Worm (Caenorhabditis elegans) whole organism, L4 larva: ENCODE measurements around the gene clec-140.

Source experiments
- F10B5.3 ChIP-seq: sonication (generic microtip); optimal IDR thresholded peaks from 2 replicates; lab custom pipeline; 2016; ENCODE audit warnings: mild to moderate bottlenecking, missing genetic modification characterization, missing compliant biosample characterization
- F37D6.2 ChIP-seq: sonication (generic microtip); optimal IDR thresholded peaks from 2 replicates; lab custom pipeline; 2016; ENCODE audit warnings: mild to moderate bottlenecking, missing genetic modification characterization, missing compliant biosample characterization
- F49E8.2 ChIP-seq: sonication (generic microtip); optimal IDR thresholded peaks from 2 replicates; lab custom pipeline; 2016; ENCODE audit warnings: missing compliant biosample characterization, mild to moderate bottlenecking, missing genetic modification characterization, borderline replicate concordance
- ZK337.2 ChIP-seq: fragments of 200-800 bp; sonication (Bioruptor generic); IDR thresholded peaks from 2 replicates; pipeline ENCODE4 v1.3.6; 2022; ENCODE audit warnings: missing genetic modification reagents, missing genetic modification characterization, missing compliant biosample characterization
- ZK546.5 ChIP-seq, 2 experiments: sonication (generic microtip); optimal IDR thresholded peaks; 2 replicates each; lab custom pipeline; 2017; ENCODE audit warnings: missing biosample characterization in 2 of 2, missing genetic modification characterization in 2 of 2
- ceh-28 ChIP-seq: fragments of 150-350 bp; optimal IDR thresholded peaks from 2 replicates; lab custom pipeline; 2014; ENCODE audit warnings: missing biosample characterization, missing genetic modification reagents, missing genetic modification characterization
- ceh-44 ChIP-seq: fragments of 200-800 bp; sonication (Bioruptor generic); IDR thresholded peaks from 2 replicates; pipeline ENCODE4 v1.3.6; 2022; ENCODE audit warnings: missing genetic modification reagents, missing genetic modification characterization, missing compliant biosample characterization
- cey-2 ChIP-seq: sonication (generic microtip); optimal IDR thresholded peaks from 3 replicates; lab custom pipeline; 2017; ENCODE audit warnings: missing genetic modification characterization, mild to moderate bottlenecking, missing compliant biosample characterization, antibody characterized with exemption, borderline replicate concordance; ENCODE audit not compliant: insufficient read depth
- daf-16 ChIP-seq, 3 experiments: sonication (generic microtip); optimal IDR thresholded peaks; 2 replicates each; lab custom pipeline; 2016 to 2017; ENCODE audit warnings: missing genetic modification characterization in 3 of 3, missing genetic modification reagents in 3 of 3, mild to moderate bottlenecking in 2 of 3, missing compliant biosample characterization in 2 of 3, missing biosample characterization in 1 of 3, moderate library complexity in 1 of 3
- dmd-8 ChIP-seq: fragments of 200-800 bp; sonication (Bioruptor generic); IDR thresholded peaks from 2 replicates; pipeline ENCODE4 v1.3.6; 2022; ENCODE audit warnings: missing genetic modification characterization, missing compliant biosample characterization
- dmd-9 ChIP-seq: fragments of 200-800 bp; sonication (Bioruptor generic); IDR thresholded peaks from 2 replicates; pipeline ENCODE4 v1.3.6; 2022; ENCODE audit warnings: missing genetic modification reagents, missing genetic modification characterization, missing compliant biosample characterization
- dve-1 ChIP-seq: sonication (generic microtip); optimal IDR thresholded peaks from 2 replicates; lab custom pipeline; 2017; ENCODE audit warnings: antibody characterized with exemption, mild to moderate bottlenecking, missing genetic modification characterization, missing compliant biosample characterization; ENCODE audit not compliant: insufficient read depth
- egl-27 ChIP-seq: sonication (generic microtip); optimal IDR thresholded peaks from 3 replicates; lab custom pipeline; 2017; ENCODE audit warnings: missing biosample characterization, missing genetic modification reagents, missing genetic modification characterization
- hlh-11 ChIP-seq: fragments of 200-800 bp; sonication (Bioruptor generic); optimal IDR thresholded peaks from 2 replicates; lab custom pipeline; 2018; ENCODE audit warnings: mild to moderate bottlenecking, missing genetic modification characterization, missing compliant biosample characterization
- hmg-1.1 ChIP-seq: fragments of 200-800 bp; sonication (Bioruptor generic); IDR thresholded peaks from 2 replicates; pipeline ENCODE4 v1.3.6; 2022; ENCODE audit warnings: missing genetic modification reagents, missing genetic modification characterization, missing compliant biosample characterization
- lin-38 ChIP-seq: fragments of 200-800 bp; sonication (Bioruptor generic); IDR thresholded peaks from 2 replicates; pipeline ENCODE4 v1.3.6; 2022; ENCODE audit warnings: missing genetic modification reagents, missing genetic modification characterization, missing compliant biosample characterization
- madf-5 ChIP-seq, 2 experiments: fragments of 200-800 bp; sonication (Bioruptor generic); IDR thresholded peaks; 2 replicates each; pipeline ENCODE4 v1.3.6; 2022; ENCODE audit warnings: missing compliant biosample characterization in 2 of 2, missing genetic modification characterization in 2 of 2
- mdl-1 ChIP-seq, 2 experiments: fragments of 150-350 bp in 1 of 2; sonication (generic microtip) in 1 of 2; optimal IDR thresholded peaks; 2 replicates each; lab custom pipeline; 2014 to 2017; ENCODE audit warnings: missing biosample characterization in 2 of 2, missing genetic modification characterization in 2 of 2
- mdt-29 ChIP-seq: fragments of 200-800 bp; sonication (Bioruptor generic); IDR thresholded peaks from 2 replicates; pipeline ENCODE4 v1.3.6; 2022; ENCODE audit warnings: missing genetic modification reagents, missing genetic modification characterization, missing compliant biosample characterization
- mep-1 ChIP-seq: fragments of 150-350 bp; sonication (generic microtip); optimal IDR thresholded peaks from 3 replicates; lab custom pipeline; 2014; ENCODE audit warnings: missing biosample characterization, missing genetic modification characterization
- nhr-10 ChIP-seq: fragments of 150-350 bp; optimal IDR thresholded peaks from 2 replicates; lab custom pipeline; 2014; ENCODE audit warnings: missing biosample characterization, missing genetic modification characterization
- nhr-11 ChIP-seq: fragments of 150-350 bp; optimal IDR thresholded peaks from 2 replicates; lab custom pipeline; 2014; ENCODE audit warnings: missing biosample characterization, missing genetic modification characterization
- nhr-111 ChIP-seq: fragments of 200-800 bp; sonication (Bioruptor generic); optimal IDR thresholded peaks from 2 replicates; lab custom pipeline; 2018; ENCODE audit warnings: mild to moderate bottlenecking, missing genetic modification characterization, missing compliant biosample characterization
- nhr-25 ChIP-seq: sonication (generic microtip); optimal IDR thresholded peaks from 2 replicates; lab custom pipeline; 2017; ENCODE audit warnings: missing genetic modification characterization, mild to moderate bottlenecking, missing compliant biosample characterization, antibody characterized with exemption, moderate library complexity, borderline replicate concordance; ENCODE audit not compliant: insufficient read depth
- nhr-28 ChIP-seq: fragments of 150-350 bp; optimal IDR thresholded peaks from 2 replicates; lab custom pipeline; 2014; ENCODE audit warnings: missing biosample characterization, missing genetic modification characterization
- nhr-48 ChIP-seq: sonication (generic microtip); optimal IDR thresholded peaks from 2 replicates; lab custom pipeline; 2016; ENCODE audit warnings: mild to moderate bottlenecking, missing genetic modification characterization, missing compliant biosample characterization
- nhr-77 ChIP-seq: fragments of 150-350 bp; optimal IDR thresholded peaks from 2 replicates; lab custom pipeline; 2014; ENCODE audit warnings: missing biosample characterization, missing genetic modification characterization
- set-16 ChIP-seq: fragments of 200-800 bp; sonication (Bioruptor generic); IDR thresholded peaks from 2 replicates; pipeline ENCODE4 v1.3.6; 2022; ENCODE audit warnings: missing genetic modification reagents, missing genetic modification characterization, missing compliant biosample characterization
- spr-1 ChIP-seq: sonication (generic microtip); optimal IDR thresholded peaks from 2 replicates; lab custom pipeline; 2016; ENCODE audit warnings: mild to moderate bottlenecking, missing genetic modification characterization, missing compliant biosample characterization
- tra-1 ChIP-seq: fragments of 200-800 bp; sonication (Bioruptor generic); IDR thresholded peaks from 2 replicates; pipeline ENCODE4 v1.3.6; 2022; ENCODE audit warnings: missing genetic modification reagents, missing genetic modification characterization, missing compliant biosample characterization
- unc-130 ChIP-seq: sonication (generic microtip); optimal IDR thresholded peaks from 2 replicates; lab custom pipeline; 2016; ENCODE audit warnings: missing genetic modification reagents, missing genetic modification characterization, missing compliant biosample characterization
- unc-62 ChIP-seq, 3 experiments: fragments of 150-350 bp in 1 of 3; sonication (generic microtip); optimal IDR thresholded peaks in 2 of 3; peaks in 1 of 3; 1 replicate in 1 of 3; 2 replicates in 2 of 3; lab custom pipeline; 2014 to 2017; ENCODE audit warnings: missing biosample characterization in 3 of 3, missing genetic modification characterization in 3 of 3, missing genetic modification reagents in 3 of 3, missing genotype in 1 of 3
- vab-7 ChIP-seq: fragments of 200-800 bp; sonication (Bioruptor generic); IDR thresholded peaks from 2 replicates; pipeline ENCODE4 v1.3.6; 2022; ENCODE audit warnings: missing genetic modification reagents, missing genetic modification characterization, missing compliant biosample characterization
- zag-1 ChIP-seq: fragments of 150-350 bp; optimal IDR thresholded peaks from 2 replicates; lab custom pipeline; 2014; ENCODE audit warnings: missing biosample characterization, missing genetic modification characterization
- ztf-7 ChIP-seq: fragments of 150-350 bp; optimal IDR thresholded peaks from 2 replicates; lab custom pipeline; 2014; ENCODE audit warnings: missing biosample characterization, missing genetic modification characterization

clec-140 gene

DNA sequence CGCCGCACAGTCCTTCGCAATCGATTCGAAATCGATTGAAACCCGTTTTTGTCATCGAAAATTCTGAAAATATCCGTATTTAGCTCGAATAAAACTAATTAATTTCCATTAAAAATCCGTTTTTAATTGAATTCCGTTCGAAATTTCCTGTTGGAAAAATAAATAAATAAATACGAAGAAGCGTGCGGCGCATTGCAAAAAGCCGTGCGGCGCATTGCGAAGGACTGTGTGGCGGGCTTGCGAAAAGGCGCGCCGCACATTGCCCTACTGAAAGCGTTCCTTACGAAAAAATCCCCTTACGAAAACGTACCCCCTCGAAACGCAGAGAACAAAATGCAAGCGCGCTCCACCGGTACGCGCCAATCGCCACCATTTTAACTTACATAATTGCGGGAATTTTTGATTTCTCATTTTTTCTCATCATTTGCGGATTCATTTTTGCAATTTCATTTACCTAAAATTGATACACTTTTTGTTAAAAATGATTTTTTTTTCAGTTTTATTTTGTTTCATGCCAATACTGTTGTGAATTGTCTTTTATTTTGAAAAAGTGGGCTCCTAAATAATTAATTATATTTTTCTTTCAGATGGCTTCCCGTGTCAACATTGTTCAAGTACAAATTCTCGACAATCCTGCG lies 28.7 kb downstream of the clec-140 start, which contains the start of gene unc-85 (continued):
- TF ChIP-seq nhr-77 (tag; lab: Kevin White, UChicago): peak; percentile 23
- TF ChIP-seq nhr-11: peak; percentile 43
- TF ChIP-seq mdl-1 (tag; optimal IDR thresholded peaks at IDR 0.05; lab: Kevin White, UChicago): peak in 1 of 2 experiments; percentile 16
- peak; percentile 72 for TF ChIP-seq hlh-11 (tag; lab: Kevin White, UChicago)
- TF ChIP-seq dmd-8 (GFP tag; lab: Robert Waterston, UW): 0 out of 2 replicates have a peak, but pooled peaks have one; percentile 44
- peak; percentile 22 for TF ChIP-seq nhr-48
- TF ChIP-seq F37D6.2 (tag; lab: Kevin White, UChicago): peak; percentile 49
- TF ChIP-seq tra-1 (GFP tag; lab: Robert Waterston, UW): peak; percentile 91
- peak; percentile 93 for TF ChIP-seq hmg-1.1 (GFP tag; lab: Robert Waterston, UW)
- TF ChIP-seq set-16 (GFP tag; lab: Robert Waterston, UW): peak; percentile 79
- peak; percentile 70 for TF ChIP-seq spr-1
- TF ChIP-seq ceh-28 (tag; lab: Kevin White, UChicago): peak; percentile 2
- TF ChIP-seq vab-7 (GFP tag; lab: Robert Waterston, UW): peak; percentile 94
- peak; percentile 55; the same call in 1 of the 2 replicates for TF ChIP-seq ZK337.2 (GFP tag; lab: Robert Waterston, UW)
- TF ChIP-seq madf-5 (GFP tag; IDR thresholded peaks at IDR 0.05; lab: Robert Waterston, UW): peak; percentile 53 to 61; a peak in 1 of 4 replicates
- TF ChIP-seq nhr-28: peak; percentile 15
- TF ChIP-seq dve-1 (tag; lab: Kevin White, UChicago): peak; percentile 56

DNA sequence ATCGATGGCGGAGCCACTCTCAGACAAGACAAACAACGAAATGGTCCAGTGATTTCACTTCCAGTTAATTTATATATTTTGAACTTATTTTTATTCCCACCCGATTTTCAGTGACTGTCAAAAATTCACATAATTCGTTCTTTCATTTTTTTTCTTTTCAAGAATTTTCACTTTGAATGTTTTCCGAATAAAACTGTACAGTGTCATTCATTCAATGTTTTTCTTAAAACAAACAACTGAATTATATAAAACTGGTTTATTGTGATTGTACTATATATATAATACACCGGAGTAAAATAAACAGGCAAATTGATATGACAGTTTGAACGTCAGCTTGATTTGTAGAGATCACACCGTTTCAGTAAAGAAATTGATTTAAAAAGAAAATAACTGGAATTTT lies 30.2 kb downstream of the clec-140 start:
- TF ChIP-seq cey-2 (tag; lab: Kevin White, UChicago) (no peak), nhr-10 (tag; lab: Kevin White, UChicago) (no peak), zag-1 (no peak), egl-27 (tag; lab: Kevin White, UChicago) (no peak), hlh-11 (tag; lab: Kevin White, UChicago) (no peak), unc-130 (GFP tag; lab: Kevin White, UChicago) (peak; percentile 7), daf-16 (GFP tag; optimal IDR thresholded peaks at IDR 0.05; lab: Kevin White, UChicago) (no peak), daf-16 (tag; optimal IDR thresholded peaks at IDR 0.05; lab: Kevin White, UChicago) (no peak), ZK546.5 (tag; optimal IDR thresholded peaks at IDR 0.05; lab: Kevin White, UChicago) (no peak), hmg-1.1 (GFP tag; lab: Robert Waterston, UW) (no peak), lin-38 (GFP tag; lab: Robert Waterston, UW) (peak; percentile 61), unc-62 (GFP tag; optimal IDR thresholded peaks at IDR 0.05 in 1 of 2; lab: Kevin White, UChicago) (no peak), unc-62 (tag; optimal IDR thresholded peaks at IDR 0.05; lab: Kevin White, UChicago) (no peak), ztf-7 (tag; lab: Kevin White, UChicago) (no peak), dmd-9 (no peak), mep-1 (peak; percentile 7), F10B5.3 (tag; lab: Kevin White, UChicago) (no peak), nhr-111 (GFP tag; lab: Kevin White, UChicago) (no peak), mdt-29 (GFP tag; lab: Robert Waterston, UW) (no peak), nhr-25 (tag; lab: Kevin White, UChicago) (no peak), nhr-28 (no peak), F49E8.2 (peak; percentile 9), mdl-1 (tag; optimal IDR thresholded peaks at IDR 0.05; lab: Kevin White, UChicago) (no peak), ceh-44 (GFP tag; lab: Robert Waterston, UW) (no peak)
